Worm (Caenorhabditis elegans) whole organism, mixed stage, embryonic: ENCODE measurements around the gene hyls-1.

Experiments used
- pha-4 ChIP-seq: fragments of 150-350 bp; optimal IDR thresholded peaks from 2 replicates; lab custom pipeline; 2018; ENCODE audit warnings: missing biosample characterization, missing genetic modification reagents, missing genetic modification characterization
- ztf-11 ChIP-seq: fragments of 150-350 bp; optimal IDR thresholded peaks from 2 replicates; lab custom pipeline; 2014; ENCODE audit warnings: missing biosample characterization, missing genetic modification characterization

DNA sequence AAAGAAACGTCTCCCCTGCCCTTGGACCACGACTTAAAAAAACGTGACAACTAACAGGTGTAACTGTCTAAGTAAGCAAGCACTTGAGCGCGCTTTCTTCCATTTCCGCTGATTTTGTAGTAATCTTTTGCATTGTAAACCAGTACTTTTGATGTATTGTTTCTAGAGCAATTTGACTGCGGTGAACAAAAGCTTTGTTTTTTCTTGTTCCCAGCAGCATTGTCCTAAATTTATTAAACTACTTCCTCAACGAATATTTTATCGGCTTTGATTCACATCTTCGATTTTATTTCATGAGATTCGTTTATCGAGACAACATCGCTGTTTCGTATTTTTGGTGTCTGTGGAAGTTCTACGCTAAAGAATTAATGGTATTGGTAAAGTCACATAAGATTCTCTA lies 51.5 kb downstream of the hyls-1 start, which contains the start of gene C13A2.1:
- TF ChIP-seq pha-4 (tag; lab: Kevin White, UChicago) (no peak), ztf-11 (tag; lab: Kevin White, UChicago) (no peak)
